Fruit fly (Drosophila melanogaster): Measurements from ENCODE around the gene abd-A.

- no peak for TF ChIP-seq Mio (GFP tag; optimal IDR thresholded peaks at IDR 0.05)
- no peak for TF ChIP-seq ey (GFP tag; optimal IDR thresholded peaks at IDR 0.05)
- TF ChIP-seq CrebA (GFP tag; optimal IDR thresholded peaks at IDR 0.05; ENCODE audit: borderline replicate concordance) = no peak
Measured at dm6 chr3R:16773176-16773702, 56.6 kb downstream of the abd-A start.
